Fruit fly (Drosophila melanogaster): ENCODE data around the gene CG44158.

DNA sequence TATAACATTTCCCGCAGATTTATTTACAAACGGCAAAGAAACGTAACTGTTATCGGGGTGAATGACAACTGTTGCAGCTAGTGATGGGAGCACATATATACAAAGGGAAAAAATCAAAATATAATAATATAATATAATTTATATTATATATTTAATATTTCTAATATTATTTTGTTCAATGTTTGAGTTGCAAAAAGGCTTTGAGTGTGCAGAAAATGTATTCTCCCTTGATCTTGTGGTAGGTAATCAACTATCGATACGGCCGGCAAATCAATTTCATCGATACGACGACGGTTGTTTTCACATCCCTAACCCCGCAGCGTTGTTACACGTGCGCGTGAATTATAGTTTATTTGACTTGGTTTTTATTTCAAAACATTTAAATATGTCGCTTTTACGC lies 14.9 kb downstream of the CG44158 start, which contains the start of the genes mTerf5 and Non3:
- TF ChIP-seq Myc (optimal IDR thresholded peaks at IDR 0.05) (no peak), psq (optimal IDR thresholded peaks at IDR 0.05) (no peak)
